Fruit fly (Drosophila melanogaster): ENCODE measurements around the gene CG15721.
A peak's percentile ranks its signal among the peaks of the same experiment; 100 is the strongest.

Gene CG15721

DNA sequence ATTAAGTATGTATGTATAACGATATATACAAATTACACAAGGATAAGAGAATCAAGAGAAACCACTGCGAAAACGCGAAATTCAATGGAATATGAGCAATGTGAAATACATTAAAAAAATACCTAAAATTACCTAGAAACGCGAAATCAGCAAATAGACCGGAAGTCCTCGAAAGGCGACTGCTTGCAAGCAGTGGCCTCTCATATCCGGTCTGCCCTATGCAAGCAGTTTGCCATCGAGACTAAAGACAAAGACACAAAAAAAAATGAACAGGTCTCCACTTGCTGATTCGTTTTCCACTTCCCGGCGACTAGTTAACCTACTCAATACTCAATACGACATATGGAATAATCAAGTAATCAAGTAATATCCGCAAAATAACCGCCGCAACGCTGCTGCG, 22.8 kb upstream of the CG15721 start (continued):
- no peak for TF ChIP-seq Deaf1 (tag; optimal IDR thresholded peaks at IDR 0.05)
- peak; percentile 24 for TF ChIP-seq CG1603 (tag; optimal IDR thresholded peaks at IDR 0.05)
- TF ChIP-seq CG17328 (GFP tag; IDR thresholded peaks at IDR 0.05), result peak; percentile 50
- TF ChIP-seq CG17385 (GFP tag; optimal IDR thresholded peaks at IDR 0.05), result peak; percentile 46
- TF ChIP-seq CG13894 (tag; optimal IDR thresholded peaks at IDR 0.05), result peak; percentile 9
- TF ChIP-seq nerfin-1 (tag; optimal IDR thresholded peaks at IDR 0.05), result peak; percentile 24
- peak; percentile 1 for TF ChIP-seq CG2875 (GFP tag; optimal IDR thresholded peaks at IDR 0.05)
- TF ChIP-seq ATbp (GFP tag; optimal IDR thresholded peaks at IDR 0.05), result peak; percentile 31
- TF ChIP-seq B-H1 (GFP tag; IDR thresholded peaks at IDR 0.05), result no peak
- peak; percentile 37 for TF ChIP-seq phol (tag; optimal IDR thresholded peaks at IDR 0.05)
- TF ChIP-seq CG9437 (GFP tag; optimal IDR thresholded peaks at IDR 0.05), result peak; percentile 5
- TF ChIP-seq lab (GFP tag; optimal IDR thresholded peaks at IDR 0.05), result peak; percentile 58
- TF ChIP-seq CG42726 (GFP tag; IDR thresholded peaks at IDR 0.05; ENCODE audit: partially characterized antibody), result no peak
- peak; percentile 16 for TF ChIP-seq CG7839 (tag; optimal IDR thresholded peaks at IDR 0.05)
- TF ChIP-seq CG8290 (GFP tag; optimal IDR thresholded peaks at IDR 0.05), result no peak
- peak in 1 of 2 experiments; percentile 60 for TF ChIP-seq CG8290 (tag; optimal IDR thresholded peaks at IDR 0.05)
- peak; percentile 17 for TF ChIP-seq bcd (GFP tag; optimal IDR thresholded peaks at IDR 0.05)
- TF ChIP-seq Ets97D (GFP tag; optimal IDR thresholded peaks at IDR 0.05), result peak; percentile 96
- TF ChIP-seq Meics (GFP tag; optimal IDR thresholded peaks at IDR 0.05), result peak; percentile 29
- peak; percentile 49 for TF ChIP-seq HHEX (GFP tag; optimal IDR thresholded peaks at IDR 0.05)
- TF ChIP-seq CG6254 (GFP tag; optimal IDR thresholded peaks at IDR 0.05), result peak; percentile 25
- no peak for TF ChIP-seq hbn (GFP tag; IDR thresholded peaks at IDR 0.05; ENCODE audit: partially characterized antibody)
- TF ChIP-seq CG4707 (GFP tag; optimal IDR thresholded peaks at IDR 0.05), result peak; percentile 43
- TF ChIP-seq CG43689 (GFP tag; IDR thresholded peaks at IDR 0.05), result no peak
- peak; percentile 91 for TF ChIP-seq CG7271 (tag; optimal IDR thresholded peaks at IDR 0.05)
- no peak for TF ChIP-seq slbo (GFP tag; IDR thresholded peaks at IDR 0.05)

- no peak for TF ChIP-seq br (optimal IDR thresholded peaks at IDR 0.05)
- no peak for TF ChIP-seq nau (GFP tag; optimal IDR thresholded peaks at IDR 0.05)
- no peak for TF ChIP-seq CG12942 (GFP tag; optimal IDR thresholded peaks at IDR 0.05)
- no peak for TF ChIP-seq hbn (GFP tag; IDR thresholded peaks at IDR 0.05; ENCODE audit: partially characterized antibody)
- TF ChIP-seq CG10267 (tag; optimal IDR thresholded peaks at IDR 0.05), result no peak
- TF ChIP-seq Optix (GFP tag; IDR thresholded peaks at IDR 0.05), result no peak
- TF ChIP-seq h (optimal IDR thresholded peaks at IDR 0.05), result no peak
- no peak for TF ChIP-seq chm (GFP tag; IDR thresholded peaks at IDR 0.05)
- no peak for TF ChIP-seq CG1602 (GFP tag; optimal IDR thresholded peaks at IDR 0.05)
- TF ChIP-seq lmd (GFP tag; IDR thresholded peaks at IDR 0.05), result no peak
- TF ChIP-seq CG11093 (GFP tag; IDR thresholded peaks at IDR 0.05), result no peak
- no peak for TF ChIP-seq ato (GFP tag; IDR thresholded peaks at IDR 0.05; ENCODE audit: partially characterized antibody)
- TF ChIP-seq CG1792 (GFP tag; optimal IDR thresholded peaks at IDR 0.05), result no peak
- no peak for TF ChIP-seq Spps (tag; optimal IDR thresholded peaks at IDR 0.05)
- no peak for TF ChIP-seq CG7745 (tag; optimal IDR thresholded peaks at IDR 0.05)
- TF ChIP-seq CG12104 (GFP tag; optimal IDR thresholded peaks at IDR 0.05), result no peak
- TF ChIP-seq crc (GFP tag; optimal IDR thresholded peaks at IDR 0.05), result no peak
- TF ChIP-seq CG8089 (GFP tag; optimal IDR thresholded peaks at IDR 0.05), result no peak
- TF ChIP-seq Dip3 (GFP tag; optimal IDR thresholded peaks at IDR 0.05), result no peak
- no peak for TF ChIP-seq croc (GFP tag; conservative IDR thresholded peaks at IDR 0.05)
- no peak for TF ChIP-seq dimm (GFP tag; IDR thresholded peaks at IDR 0.05)
- no peak for TF ChIP-seq CG17361 (GFP tag; IDR thresholded peaks at IDR 0.05)
- no peak for TF ChIP-seq so (GFP tag; IDR thresholded peaks at IDR 0.05)
- no peak for TF ChIP-seq vfl (GFP tag; optimal IDR thresholded peaks at IDR 0.05)
- no peak for TF ChIP-seq CG17568 (GFP tag; optimal IDR thresholded peaks at IDR 0.05)
- TF ChIP-seq slp2 (GFP tag; optimal IDR thresholded peaks at IDR 0.05), result no peak
- TF ChIP-seq CG16815 (GFP tag; optimal IDR thresholded peaks at IDR 0.05), result peak; percentile 13
- TF ChIP-seq p53 (GFP tag; optimal IDR thresholded peaks at IDR 0.05), result no peak
Observed at dm6 chrX:12957412-12957895, 13.1 kb upstream of the CG15721 start, which contains the start of gene hec. Gene hec, minus strand, starts transcription at chrX:12957462.
